Worm (Caenorhabditis elegans) whole organism, young adult: ENCODE results near the gene C14E2.6.
A peak's percentile ranks its signal among the peaks of the same experiment; 100 is the strongest.

Experiments used
- B0261.1 ChIP-seq: sonication (generic microtip); optimal IDR thresholded peaks from 2 replicates; lab custom pipeline; 2016; ENCODE audit warnings: mild to moderate bottlenecking, missing genetic modification characterization, moderate library complexity, missing compliant biosample characterization
- C17E4.6 ChIP-seq: fragments of 200-800 bp; sonication (Bioruptor generic); IDR thresholded peaks from 2 replicates; pipeline ENCODE4 v1.3.6; 2022; ENCODE audit warnings: missing genetic modification reagents, missing genetic modification characterization, missing compliant biosample characterization
- F23B12.7 ChIP-seq: sonication (generic microtip); optimal IDR thresholded peaks from 2 replicates; lab custom pipeline; 2017; ENCODE audit warnings: missing genetic modification characterization, mild to moderate bottlenecking, missing compliant biosample characterization, antibody characterized with exemption, moderate library complexity; ENCODE audit not compliant: insufficient read depth
- F33H1.4 ChIP-seq: fragments of 200-800 bp; sonication (Bioruptor generic); IDR thresholded peaks from 2 replicates; pipeline ENCODE4 v1.3.6; 2022; ENCODE audit warnings: missing genetic modification reagents, missing genetic modification characterization, missing compliant biosample characterization
- F39B2.1 ChIP-seq: fragments of 200-800 bp; sonication (Bioruptor generic); IDR thresholded peaks from 2 replicates; pipeline ENCODE4 v1.3.6; 2022; ENCODE audit warnings: missing genetic modification reagents, missing genetic modification characterization, missing compliant biosample characterization
- F52B5.7 ChIP-seq: sonication (generic microtip); optimal IDR thresholded peaks from 2 replicates; lab custom pipeline; 2016; ENCODE audit warnings: mild to moderate bottlenecking, missing genetic modification characterization, missing compliant biosample characterization
- F55B11.4 ChIP-seq: sonication (generic microtip); optimal IDR thresholded peaks from 2 replicates; lab custom pipeline; 2016; ENCODE audit warnings: missing compliant biosample characterization, missing genetic modification characterization, borderline replicate concordance; ENCODE audit not compliant: insufficient read depth
- K11D2.4 ChIP-seq: fragments of 200-800 bp; sonication (Bioruptor generic); IDR thresholded peaks from 2 replicates; pipeline ENCODE4 v1.3.6; 2022; ENCODE audit warnings: missing genetic modification reagents, missing genetic modification characterization, missing compliant biosample characterization
- T26A5.8 ChIP-seq: sonication (generic microtip); optimal IDR thresholded peaks from 2 replicates; lab custom pipeline; 2016; ENCODE audit warnings: missing genetic modification characterization, missing compliant biosample characterization
- Y53F4B.3 ChIP-seq: fragments of 200-800 bp; sonication (Bioruptor generic); IDR thresholded peaks from 2 replicates; pipeline ENCODE4 v1.3.6; 2022; ENCODE audit warnings: missing genetic modification reagents, missing genetic modification characterization, missing compliant biosample characterization
- Y56A3A.18 ChIP-seq: fragments of 200-800 bp; sonication (Bioruptor generic); IDR thresholded peaks from 2 replicates; pipeline ENCODE4 v1.3.6; 2022; ENCODE audit warnings: missing genetic modification reagents, missing genetic modification characterization, missing compliant biosample characterization
- Y67H2A.10 ChIP-seq: fragments of 200-800 bp; sonication (Bioruptor generic); conservative IDR thresholded peaks from 2 replicates; pipeline ENCODE4 v1.3.6; 2022; ENCODE audit warnings: missing genetic modification reagents, missing genetic modification characterization, missing compliant biosample characterization
- ZK185.1 ChIP-seq: sonication (generic microtip); optimal IDR thresholded peaks from 2 replicates; lab custom pipeline; 2016; ENCODE audit warnings: mild to moderate bottlenecking, missing genetic modification characterization, missing compliant biosample characterization; ENCODE audit not compliant: poor library complexity, severe bottlenecking
- aptf-2 ChIP-seq: fragments of 200-800 bp; sonication (Bioruptor generic); conservative IDR thresholded peaks from 2 replicates; pipeline ENCODE4 v1.3.6; 2022; ENCODE audit warnings: missing genetic modification reagents, missing genetic modification characterization, missing compliant biosample characterization
- aptf-3 ChIP-seq: fragments of 200-800 bp; sonication (Bioruptor generic); IDR thresholded peaks from 2 replicates; pipeline ENCODE4 v1.3.6; 2022; ENCODE audit warnings: missing genetic modification characterization, missing compliant biosample characterization
- attf-5 ChIP-seq: fragments of 200-800 bp; sonication (Bioruptor generic); optimal IDR thresholded peaks from 2 replicates; lab custom pipeline; 2018; ENCODE audit warnings: mild to moderate bottlenecking, missing genetic modification characterization, missing compliant biosample characterization
- bed-1 ChIP-seq: fragments of 200-800 bp; sonication (Bioruptor generic); IDR thresholded peaks from 2 replicates; pipeline ENCODE4 v1.3.6; 2022; ENCODE audit warnings: missing genetic modification reagents, missing genetic modification characterization, missing compliant biosample characterization
- ccch-3 ChIP-seq: fragments of 200-800 bp; sonication (Bioruptor generic); optimal IDR thresholded peaks from 2 replicates; lab custom pipeline; 2018; ENCODE audit warnings: mild to moderate bottlenecking, missing genetic modification characterization, missing compliant biosample characterization
- ceh-27 ChIP-seq: fragments of 200-800 bp; sonication (Bioruptor generic); optimal IDR thresholded peaks from 2 replicates; lab custom pipeline; 2018; ENCODE audit warnings: mild to moderate bottlenecking, missing genetic modification characterization, moderate library complexity, missing compliant biosample characterization
- ceh-79 ChIP-seq: sonication (generic microtip); optimal IDR thresholded peaks from 2 replicates; lab custom pipeline; 2017; ENCODE audit warnings: mild to moderate bottlenecking, missing genetic modification characterization, missing compliant biosample characterization
- chd-7 ChIP-seq: sonication (generic microtip); optimal IDR thresholded peaks from 2 replicates; lab custom pipeline; 2016; ENCODE audit warnings: mild to moderate bottlenecking, missing genetic modification characterization, moderate library complexity, missing compliant biosample characterization
- dox-1 ChIP-seq: fragments of 200-800 bp; sonication (Bioruptor generic); IDR thresholded peaks from 2 replicates; pipeline ENCODE4 v1.3.6; 2022; ENCODE audit warnings: missing genetic modification reagents, missing genetic modification characterization, missing compliant biosample characterization
- dpl-1 ChIP-seq: fragments of 150-350 bp; optimal IDR thresholded peaks from 2 replicates; lab custom pipeline; 2014; ENCODE audit warnings: missing biosample characterization, missing genetic modification reagents, missing genetic modification characterization
- hlh-26 ChIP-seq: fragments of 200-800 bp; sonication (Bioruptor generic); conservative IDR thresholded peaks from 2 replicates; pipeline ENCODE4 v1.3.6; 2022; ENCODE audit warnings: missing genetic modification reagents, missing genetic modification characterization, missing compliant biosample characterization
- hmg-1.2 ChIP-seq: fragments of 200-800 bp; sonication (Bioruptor generic); IDR thresholded peaks from 2 replicates; pipeline ENCODE4 v1.3.6; 2022; ENCODE audit warnings: missing genetic modification reagents, missing genetic modification characterization, missing compliant biosample characterization
- lin-54 ChIP-seq: fragments of 200-800 bp; sonication (Bioruptor generic); optimal IDR thresholded peaks from 2 replicates; lab custom pipeline; 2018; ENCODE audit warnings: mild to moderate bottlenecking, missing genetic modification characterization, missing compliant biosample characterization
- madf-8 ChIP-seq: fragments of 200-800 bp; sonication (Bioruptor generic); conservative IDR thresholded peaks from 2 replicates; pipeline ENCODE4 v1.3.6; 2022; ENCODE audit warnings: missing genetic modification reagents, missing genetic modification characterization, missing compliant biosample characterization
- mcd-1 ChIP-seq: fragments of 200-800 bp; sonication (Bioruptor generic); IDR thresholded peaks from 2 replicates; pipeline ENCODE4 v1.3.6; 2022; ENCODE audit warnings: missing genetic modification reagents, missing genetic modification characterization, missing compliant biosample characterization
- mes-4 ChIP-seq: sonication (generic microtip); optimal IDR thresholded peaks from 2 replicates; lab custom pipeline; 2016; ENCODE audit warnings: missing genotype, missing genetic modification characterization, missing compliant biosample characterization
- mxl-1 ChIP-seq: sonication (generic microtip); optimal IDR thresholded peaks from 2 replicates; lab custom pipeline; 2016; ENCODE audit warnings: missing genetic modification characterization, missing compliant biosample characterization
- nfyb-1 ChIP-seq: fragments of 200-800 bp; sonication (Bioruptor generic); IDR thresholded peaks from 2 replicates; pipeline ENCODE4 v1.3.6; 2022; ENCODE audit warnings: missing genetic modification reagents, missing genetic modification characterization, missing compliant biosample characterization
- nhr-179 ChIP-seq: sonication (generic microtip); optimal IDR thresholded peaks from 2 replicates; lab custom pipeline; 2016; ENCODE audit warnings: mild to moderate bottlenecking, missing genetic modification characterization, missing compliant biosample characterization
- nhr-27 ChIP-seq: fragments of 200-800 bp; sonication (Bioruptor generic); optimal IDR thresholded peaks from 2 replicates; lab custom pipeline; 2018; ENCODE audit warnings: mild to moderate bottlenecking, missing genetic modification characterization, moderate library complexity, missing compliant biosample characterization
- rec-8 ChIP-seq, 2 experiments: sonication (generic microtip); optimal IDR thresholded peaks; 2 replicates each; lab custom pipeline; 2016; ENCODE audit warnings: mild to moderate bottlenecking in 2 of 2, missing genetic modification characterization in 2 of 2, missing genetic modification reagents in 2 of 2, missing genotype in 2 of 2, missing biosample characterization in 1 of 2, missing compliant biosample characterization in 1 of 2, moderate library complexity in 1 of 2
- repo-1 ChIP-seq: sonication (generic microtip); optimal IDR thresholded peaks from 2 replicates; lab custom pipeline; 2017; ENCODE audit warnings: mild to moderate bottlenecking, missing genetic modification characterization, missing compliant biosample characterization
- sea-2 ChIP-seq: fragments of 200-800 bp; sonication (Bioruptor generic); IDR thresholded peaks from 2 replicates; pipeline ENCODE4 v1.3.6; 2022; ENCODE audit warnings: missing genetic modification characterization, missing compliant biosample characterization
- sptf-2 ChIP-seq: fragments of 200-800 bp; sonication (Bioruptor generic); optimal IDR thresholded peaks from 2 replicates; lab custom pipeline; 2018; ENCODE audit warnings: mild to moderate bottlenecking, missing genetic modification characterization, missing compliant biosample characterization
- tbp1 ChIP-seq: fragments of 200-800 bp; sonication (Bioruptor generic); optimal IDR thresholded peaks from 2 replicates; lab custom pipeline; 2018; ENCODE audit warnings: mild to moderate bottlenecking, missing genetic modification characterization, missing compliant biosample characterization
- xnd-1 ChIP-seq: sonication (generic microtip); optimal IDR thresholded peaks from 2 replicates; lab custom pipeline; 2016; ENCODE audit warnings: missing genotype, missing genetic modification reagents, missing genetic modification characterization, missing compliant biosample characterization
- zfh-2 ChIP-seq: fragments of 200-800 bp; sonication (Bioruptor generic); conservative IDR thresholded peaks from 2 replicates; pipeline ENCODE4 v1.3.6; 2022; ENCODE audit warnings: missing genetic modification reagents, missing genetic modification characterization, missing compliant biosample characterization
- ztf-22 ChIP-seq: fragments of 200-800 bp; sonication (Bioruptor generic); optimal IDR thresholded peaks from 2 replicates; lab custom pipeline; 2018; ENCODE audit warnings: mild to moderate bottlenecking, missing genetic modification characterization, moderate library complexity, missing compliant biosample characterization

C14E2.6 gene

ce11 chrX:1811436-1811835 lies 18.4 kb downstream of the C14E2.6 start, which contains the start of gene C14E2.3:
Gene C14E2.3 (minus strand): TSS chrX:1811536.
- no peak for TF ChIP-seq chd-7
- no peak for TF ChIP-seq madf-8 (GFP tag; lab: Robert Waterston, UW)
- no peak for TF ChIP-seq B0261.1 (tag; lab: Kevin White, UChicago)
- TF ChIP-seq F55B11.4 (tag; lab: Kevin White, UChicago) = no peak
- no peak for TF ChIP-seq aptf-3 (GFP tag; lab: Robert Waterston, UW)
- TF ChIP-seq, all 124 proteins: peak for 0

DNA sequence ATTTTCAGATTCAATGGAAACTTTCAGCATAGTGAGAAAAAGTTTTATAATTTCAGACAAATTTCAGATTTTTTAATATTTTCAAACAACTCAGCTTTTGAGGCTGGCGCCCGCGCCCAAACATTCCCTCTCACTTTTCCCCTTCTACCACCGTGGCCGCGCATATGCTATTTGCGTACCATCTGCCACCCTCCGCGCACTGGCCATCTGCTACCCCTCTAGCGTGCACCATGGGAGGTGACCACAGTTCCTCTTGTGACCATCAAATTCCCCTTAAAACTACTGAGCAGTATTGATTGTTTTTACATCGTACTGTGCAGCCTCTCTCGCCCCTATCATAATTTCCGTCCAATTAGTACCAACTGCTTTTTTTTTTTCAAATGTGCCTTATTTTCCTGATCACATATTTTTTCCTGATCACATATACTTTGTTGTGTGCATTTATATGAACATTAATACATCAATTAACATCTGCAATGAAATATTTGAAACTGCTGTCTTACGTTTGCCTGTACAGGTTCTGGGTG lies 28.8 kb downstream of the C14E2.6 start, which contains the start of gene C14E2.11:
C14E2.11 (plus strand) TSS at position 477 of the 527 bp plus-strand sequence.
- no peak for TF ChIP-seq T26A5.8
- no peak for TF ChIP-seq attf-5 (GFP tag; lab: Kevin White, UChicago)
- no peak for TF ChIP-seq ceh-79
- TF ChIP-seq Y53F4B.3 (GFP tag; lab: Robert Waterston, UW) = no peak
- TF ChIP-seq xnd-1 (tag; lab: Kevin White, UChicago) = no peak
- TF ChIP-seq, all 124 proteins: peak for 0

DNA sequence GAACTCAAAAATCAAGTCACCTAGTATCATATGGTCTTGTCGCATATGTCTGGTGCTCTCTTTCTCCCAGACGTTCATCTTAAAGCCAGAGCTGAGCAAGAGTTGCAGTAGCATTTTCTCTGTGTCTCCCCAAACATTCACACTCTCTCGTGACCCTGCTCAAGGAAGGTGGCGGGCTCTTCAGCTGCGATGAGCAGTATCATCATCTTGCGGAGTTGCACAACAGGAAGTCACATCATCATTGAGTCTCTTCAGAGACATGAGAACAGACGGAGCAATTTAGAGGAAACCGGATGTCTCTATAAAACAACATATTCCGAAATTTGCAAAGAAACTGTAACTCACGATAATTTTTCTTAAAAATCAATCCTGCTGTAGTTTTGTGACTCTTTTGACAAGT lies 31.3 kb downstream of the C14E2.6 start:
- TF ChIP-seq Y67H2A.10 (GFP tag; lab: Robert Waterston, UW) = no peak
- no peak for TF ChIP-seq rec-8 (tag; optimal IDR thresholded peaks at IDR 0.05; lab: Kevin White, UChicago)
- no peak for TF ChIP-seq repo-1 (tag; lab: Kevin White, UChicago)
- TF ChIP-seq zfh-2 (GFP tag; lab: Robert Waterston, UW) = no peak
- no peak for TF ChIP-seq mcd-1 (GFP tag; lab: Robert Waterston, UW)
- TF ChIP-seq K11D2.4 (GFP tag; lab: Robert Waterston, UW) = no peak
- no peak for TF ChIP-seq ccch-3
- TF ChIP-seq Y53F4B.3 (GFP tag; lab: Robert Waterston, UW) = no peak
- no peak for TF ChIP-seq F52B5.7 (tag; lab: Kevin White, UChicago)
- TF ChIP-seq dpl-1 (GFP tag; lab: Kevin White, UChicago) = no peak
- TF ChIP-seq ceh-27 (GFP tag; lab: Kevin White, UChicago) = no peak

ce11 chrX:1796067-1796466 lies 33.8 kb downstream of the C14E2.6 start:
- TF ChIP-seq sptf-2 (GFP tag; lab: Kevin White, UChicago) (no peak), aptf-2 (GFP tag; lab: Robert Waterston, UW) (no peak), repo-1 (tag; lab: Kevin White, UChicago) (no peak), hmg-1.2 (GFP tag; lab: Robert Waterston, UW) (peak; percentile 89), ccch-3 (no peak), sea-2 (GFP tag; lab: Robert Waterston, UW) (no peak)

DNA sequence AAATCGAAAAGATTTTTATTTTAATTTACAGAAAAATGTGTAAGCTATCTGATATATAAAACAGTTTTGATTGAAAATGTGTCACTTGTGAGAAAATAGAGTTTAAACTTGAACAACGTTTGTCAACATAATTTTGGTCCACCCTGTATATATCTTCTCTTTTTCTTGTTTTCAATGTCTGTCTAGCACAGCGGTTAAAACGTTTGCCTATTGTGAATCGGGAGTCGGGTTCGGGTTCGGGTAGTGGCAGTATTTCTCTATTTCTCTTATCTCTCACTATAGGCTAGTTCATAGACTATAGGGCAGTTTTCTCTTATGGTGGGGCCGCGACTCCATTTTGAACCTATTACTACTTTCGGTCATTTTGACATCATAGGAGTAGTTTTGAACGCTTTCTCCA lies 38.7 kb downstream of the C14E2.6 start:
- TF ChIP-seq nhr-27 = no peak
- TF ChIP-seq tbp1 (GFP tag; lab: Kevin White, UChicago) = peak; percentile 68
- TF ChIP-seq F33H1.4 (GFP tag; lab: Robert Waterston, UW) = no peak
- peak; percentile 25 for TF ChIP-seq B0261.1 (tag; lab: Kevin White, UChicago)
- TF ChIP-seq mes-4 = no peak
- no peak for TF ChIP-seq ztf-22
- TF ChIP-seq F23B12.7 (tag; lab: Kevin White, UChicago) = no peak
- TF ChIP-seq Y56A3A.18 (GFP tag; lab: Robert Waterston, UW) = no peak
- no peak for TF ChIP-seq ZK185.1
- TF ChIP-seq hlh-26 = no peak
- TF ChIP-seq dox-1 (GFP tag; lab: Robert Waterston, UW) = no peak
- TF ChIP-seq sea-2 (GFP tag; lab: Robert Waterston, UW) = no peak
- TF ChIP-seq C17E4.6 (GFP tag; lab: Robert Waterston, UW) = no peak
- TF ChIP-seq bed-1 (GFP tag; lab: Robert Waterston, UW) = no peak
- TF ChIP-seq mxl-1 (tag; lab: Kevin White, UChicago) = no peak
- no peak for TF ChIP-seq lin-54 (GFP tag; lab: Kevin White, UChicago)
- no peak for TF ChIP-seq F39B2.1 (GFP tag; lab: Robert Waterston, UW)
- no peak for TF ChIP-seq nfyb-1 (GFP tag; lab: Robert Waterston, UW)
- no peak for TF ChIP-seq nhr-179
